Worm (Caenorhabditis elegans) whole organism, mixed stage, embryonic: ENCODE measurements around the gene fut-4.

Experiments
- M03D4.4 ChIP-seq: sonication (generic microtip); optimal IDR thresholded peaks from 2 replicates; lab custom pipeline; 2017; ENCODE audit warnings: mild to moderate bottlenecking, missing genetic modification characterization, missing compliant biosample characterization
- bed-3 ChIP-seq: fragments of 200-800 bp; sonication (Bioruptor generic); optimal IDR thresholded peaks from 3 replicates; lab custom pipeline; 2018; ENCODE audit warnings: mild to moderate bottlenecking, missing genetic modification characterization, moderate library complexity, missing compliant biosample characterization
- blmp-1 ChIP-seq: fragments of 150-350 bp; optimal IDR thresholded peaks from 2 replicates; lab custom pipeline; 2014; ENCODE audit warnings: missing biosample characterization, missing genetic modification characterization
- ceh-43 ChIP-seq: fragments of 200-800 bp; sonication (Bioruptor generic); optimal IDR thresholded peaks from 2 replicates; lab custom pipeline; 2018; ENCODE audit warnings: mild to moderate bottlenecking, missing genetic modification characterization, moderate library complexity, missing compliant biosample characterization
- ces-1 ChIP-seq: fragments of 150-350 bp; optimal IDR thresholded peaks from 2 replicates; lab custom pipeline; 2014; ENCODE audit warnings: missing biosample characterization, missing genetic modification reagents, missing genetic modification characterization
- cnd-1 ChIP-seq: fragments of 200-800 bp; sonication (Bioruptor generic); optimal IDR thresholded peaks from 2 replicates; lab custom pipeline; 2018; ENCODE audit warnings: mild to moderate bottlenecking, missing genetic modification characterization, missing compliant biosample characterization
- elt-1 ChIP-seq: sonication (generic microtip); optimal IDR thresholded peaks from 2 replicates; lab custom pipeline; 2017; ENCODE audit warnings: missing genetic modification characterization, mild to moderate bottlenecking, missing compliant biosample characterization, antibody characterized with exemption, moderate library complexity, borderline replicate concordance; ENCODE audit not compliant: insufficient read depth
- elt-3 ChIP-seq: fragments of 150-350 bp; optimal IDR thresholded peaks from 2 replicates; lab custom pipeline; 2014; ENCODE audit warnings: missing biosample characterization, missing genetic modification characterization
- flh-1 ChIP-seq: fragments of 200-800 bp; sonication (Bioruptor generic); optimal IDR thresholded peaks from 2 replicates; lab custom pipeline; 2018; ENCODE audit warnings: mild to moderate bottlenecking, missing genetic modification characterization, moderate library complexity, missing compliant biosample characterization
- ham-2 ChIP-seq: fragments of 200-800 bp; sonication (Bioruptor generic); optimal IDR thresholded peaks from 2 replicates; lab custom pipeline; 2018; ENCODE audit warnings: mild to moderate bottlenecking, missing genetic modification characterization, missing compliant biosample characterization
- hlh-1 ChIP-seq: fragments of 150-350 bp; optimal IDR thresholded peaks from 2 replicates; lab custom pipeline; 2014; ENCODE audit warnings: missing biosample characterization, missing genetic modification reagents, missing genetic modification characterization
- lin-32 ChIP-seq: fragments of 200-800 bp; sonication (Bioruptor generic); optimal IDR thresholded peaks from 2 replicates; lab custom pipeline; 2018; ENCODE audit warnings: mild to moderate bottlenecking, missing genetic modification characterization, missing compliant biosample characterization
- lsy-2 ChIP-seq: fragments of 150-350 bp; optimal IDR thresholded peaks from 2 replicates; lab custom pipeline; 2014; ENCODE audit warnings: missing biosample characterization, missing genetic modification characterization
- mep-1 ChIP-seq: fragments of 150-350 bp; optimal IDR thresholded peaks from 2 replicates; lab custom pipeline; 2017; ENCODE audit warnings: missing biosample characterization, missing genetic modification reagents, missing genetic modification characterization, inconsistent platforms
- mls-2 ChIP-seq: sonication (generic microtip); optimal IDR thresholded peaks from 2 replicates; lab custom pipeline; 2016; ENCODE audit warnings: mild to moderate bottlenecking, missing genetic modification characterization, moderate library complexity, missing compliant biosample characterization
- nhr-12 ChIP-seq: fragments of 150-350 bp; optimal IDR thresholded peaks from 2 replicates; lab custom pipeline; 2014; ENCODE audit warnings: missing biosample characterization, missing genetic modification characterization
- nhr-237 ChIP-seq: fragments of 150-350 bp; optimal IDR thresholded peaks from 2 replicates; lab custom pipeline; 2014; ENCODE audit warnings: missing biosample characterization, missing genetic modification characterization
- nhr-28 ChIP-seq: fragments of 150-350 bp; optimal IDR thresholded peaks from 2 replicates; lab custom pipeline; 2014; ENCODE audit warnings: missing biosample characterization, missing genetic modification characterization
- pha-4 ChIP-seq: fragments of 150-350 bp; optimal IDR thresholded peaks from 2 replicates; lab custom pipeline; 2018; ENCODE audit warnings: missing biosample characterization, missing genetic modification reagents, missing genetic modification characterization
- sem-2 ChIP-seq: fragments of 200-800 bp; sonication (Bioruptor generic); optimal IDR thresholded peaks from 2 replicates; lab custom pipeline; 2018; ENCODE audit warnings: mild to moderate bottlenecking, missing genetic modification characterization, missing compliant biosample characterization
- snpc-4 ChIP-seq: fragments of 150-350 bp; optimal IDR thresholded peaks from 2 replicates; lab custom pipeline; 2014; ENCODE audit warnings: missing biosample characterization, missing genetic modification characterization
- tbx-8 ChIP-seq: fragments of 200-800 bp; sonication (Bioruptor generic); optimal IDR thresholded peaks from 2 replicates; lab custom pipeline; 2018; ENCODE audit warnings: mild to moderate bottlenecking, missing genetic modification characterization, moderate library complexity, missing compliant biosample characterization
- unc-39 ChIP-seq: fragments of 150-350 bp; optimal IDR thresholded peaks from 2 replicates; lab custom pipeline; 2014; ENCODE audit warnings: missing biosample characterization, missing genetic modification characterization
- zip-8 ChIP-seq: fragments of 150-350 bp; optimal IDR thresholded peaks from 2 replicates; lab custom pipeline; 2014; ENCODE audit warnings: missing biosample characterization, missing genetic modification characterization

fut-4 gene

ce11 chrII:2829482-2829881, 7.1 kb upstream of the fut-4 start:
- TF ChIP-seq snpc-4 (tag; lab: Kevin White, UChicago) (no peak), M03D4.4 (tag; lab: Kevin White, UChicago) (no peak), nhr-12 (no peak), unc-39 (no peak), sem-2 (GFP tag; lab: Kevin White, UChicago) (no peak), bed-3 (no peak), nhr-28 (tag; lab: Kevin White, UChicago) (no peak), mep-1 (tag; lab: Kevin White, UChicago) (no peak), lin-32 (GFP tag; lab: Kevin White, UChicago) (no peak), ceh-43 (GFP tag; lab: Kevin White, UChicago) (no peak), blmp-1 (tag; lab: Kevin White, UChicago) (no peak), ces-1 (no peak)

- TF ChIP-seq mep-1 (tag; lab: Kevin White, UChicago) (no peak), hlh-1 (tag; lab: Kevin White, UChicago) (no peak), mls-2 (no peak), nhr-237 (tag; lab: Kevin White, UChicago) (no peak), lin-32 (GFP tag; lab: Kevin White, UChicago) (no peak), cnd-1 (tag; lab: Kevin White, UChicago) (no peak)
- TF ChIP-seq, all 35 proteins: peak for 0
Observed at ce11 chrII:2827859-2828403, 5.6 kb upstream of the fut-4 start, which contains the start of gene K12H6.8. TSS of gene K12H6.8 (plus strand) at chrII:2827896.

- TF ChIP-seq tbx-8 (GFP tag; lab: Kevin White, UChicago), result no peak
- no peak for TF ChIP-seq bed-3
- TF ChIP-seq elt-1 (tag; lab: Kevin White, UChicago), result no peak
- no peak for TF ChIP-seq unc-39
- TF ChIP-seq lsy-2 (tag; lab: Kevin White, UChicago), result no peak
Observed at ce11 chrII:2826073-2826472, 3.7 kb upstream of the fut-4 start, which contains the start of gene K12H6.5. TSS of gene K12H6.5 (minus strand) at chrII:2826173.

- no peak for TF ChIP-seq ceh-43 (GFP tag; lab: Kevin White, UChicago)
Observed at ce11 chrII:2824169-2824568, 1.8 kb upstream of the fut-4 start, which contains the start of the genes K12H6.4 and K12H6.9. TSS of gene K12H6.4 (minus strand) at chrII:2824269. TSS of gene K12H6.9 (plus strand) at chrII:2824404.

ce11 chrII:2816676-2817075, 5.7 kb downstream of the fut-4 start, which contains the start of gene set-13:
TSS of gene set-13 (plus strand) at chrII:2816976.
- no peak for TF ChIP-seq flh-1 (GFP tag; lab: Kevin White, UChicago)
- no peak for TF ChIP-seq cnd-1 (tag; lab: Kevin White, UChicago)
- no peak for TF ChIP-seq nhr-12
- no peak for TF ChIP-seq elt-1 (tag; lab: Kevin White, UChicago)
- TF ChIP-seq tbx-8 (GFP tag; lab: Kevin White, UChicago), result no peak
- no peak for TF ChIP-seq ham-2 (GFP tag; lab: Kevin White, UChicago)
- no peak for TF ChIP-seq pha-4 (tag; lab: Kevin White, UChicago)

- TF ChIP-seq mep-1 (tag; lab: Kevin White, UChicago) (no peak), zip-8 (tag; lab: Kevin White, UChicago) (peak; percentile 46), elt-3 (tag; lab: Kevin White, UChicago) (no peak)
Observed at ce11 chrII:2815444-2815843, 6.9 kb downstream of the fut-4 start, which contains the start of gene K12H6.2. TSS of gene K12H6.2 (minus strand) at chrII:2815544.

- TF ChIP-seq snpc-4 (tag; lab: Kevin White, UChicago) (no peak), nhr-12 (no peak), elt-1 (tag; lab: Kevin White, UChicago) (no peak), elt-3 (tag; lab: Kevin White, UChicago) (no peak), pha-4 (tag; lab: Kevin White, UChicago) (no peak), tbx-8 (GFP tag; lab: Kevin White, UChicago) (no peak), mep-1 (tag; lab: Kevin White, UChicago) (no peak), mls-2 (no peak)
Observed at ce11 chrII:2815017-2815416, 7.3 kb downstream of the fut-4 start.
